Fruit fly (Drosophila melanogaster): ENCODE results near the gene srl.

dm6 chr3R:4381079-4381919 lies 47.8 kb downstream of the srl start, which contains the start of gene Cont:
- TF ChIP-seq CG4496 (GFP tag; IDR thresholded peaks at IDR 0.05) = no peak
- TF ChIP-seq CG34367 (tag; optimal IDR thresholded peaks at IDR 0.05) = no peak
- no peak for TF ChIP-seq Pif1B (GFP tag; optimal IDR thresholded peaks at IDR 0.05)
- TF ChIP-seq CG32121 (GFP tag; IDR thresholded peaks at IDR 0.05) = no peak
- no peak for TF ChIP-seq CG8159 (tag; optimal IDR thresholded peaks at IDR 0.05)
- TF ChIP-seq fd96Ca (GFP tag; IDR thresholded peaks at IDR 0.05) = no peak
